Worm (Caenorhabditis elegans): ENCODE measurements around the gene srb-16.

DNA sequence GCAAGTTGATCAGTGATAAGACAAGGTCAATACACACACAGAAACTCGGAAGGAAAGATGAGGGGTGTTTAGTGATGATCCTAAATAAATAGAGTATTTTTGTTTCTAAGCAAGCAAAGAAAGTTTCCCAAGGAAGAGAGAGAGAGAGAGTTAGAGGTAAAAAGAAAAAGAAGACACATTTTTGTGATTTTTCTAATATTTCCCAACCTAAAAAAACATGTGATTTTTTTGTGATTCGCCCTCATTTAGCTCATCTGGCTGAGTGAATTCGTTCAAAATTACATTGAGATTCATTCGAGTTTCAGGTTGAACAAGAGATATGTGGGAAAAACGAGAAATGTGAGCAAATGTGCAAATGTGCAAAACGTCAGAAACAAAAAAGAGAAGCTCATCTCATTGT, at the start of gene srb-16:
- TF ChIP-seq mep-1 (tag; optimal IDR thresholded peaks at IDR 0.05) (no peak), Y5F2A.4 (GFP tag; optimal IDR thresholded peaks at IDR 0.05) (no peak), fkh-10 (GFP tag; optimal IDR thresholded peaks at IDR 0.05) (no peak), unc-62 (GFP tag; optimal IDR thresholded peaks at IDR 0.05 in 1 of 2) (no peak), unc-62 (tag; optimal IDR thresholded peaks at IDR 0.05) (no peak), daf-8 (GFP tag; IDR thresholded peaks at IDR 0.05) (no peak), tag-97 (GFP tag; IDR thresholded peaks at IDR 0.05) (no peak), fos-1 (tag; optimal IDR thresholded peaks at IDR 0.05) (no peak)

All from whole organism, L4 larva.